Fruit fly (Drosophila melanogaster): Measurements from ENCODE around the gene cdi.

DNA sequence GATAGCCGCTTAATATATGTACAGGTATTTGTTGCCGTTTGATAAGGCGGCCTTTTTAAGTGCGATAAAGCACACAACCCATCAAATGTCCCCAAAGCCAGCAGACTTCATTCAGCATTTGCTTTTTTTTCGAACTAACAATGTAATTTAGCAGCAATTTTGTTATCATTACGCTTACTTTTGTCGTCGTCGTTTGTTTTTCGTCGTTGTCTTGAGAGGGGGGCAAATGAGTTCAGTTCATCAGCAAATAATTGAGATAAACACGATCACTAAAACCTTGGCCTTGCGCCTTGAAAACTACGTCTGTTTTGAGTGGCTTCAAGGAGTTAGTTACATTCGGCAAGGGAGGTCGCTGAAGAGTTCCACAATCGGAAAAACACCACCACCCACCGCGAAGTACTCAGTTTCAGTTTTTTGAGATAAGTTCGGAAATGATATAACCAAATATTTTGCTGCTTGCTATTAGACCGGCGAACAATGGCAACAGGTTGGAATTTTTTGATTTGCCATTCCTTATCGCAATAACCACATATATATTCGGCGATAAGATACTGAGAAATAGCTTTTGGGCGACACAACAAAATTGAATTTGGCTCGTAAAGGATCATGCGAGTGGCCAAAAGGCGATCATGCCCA is 5.0 kb downstream of the cdi start:
- TF ChIP-seq CTCF (optimal IDR thresholded peaks at IDR 0.05) (no peak), CG8478 (optimal IDR thresholded peaks at IDR 0.05) (no peak)
